Worm (Caenorhabditis elegans) whole organism, midembryonic: ENCODE data around the gene lgc-27.

Experiments
- T22C8.4 ChIP-seq: fragments of 200-800 bp; sonication (Bioruptor generic); IDR thresholded peaks from 2 replicates; pipeline ENCODE4 v1.3.6; 2022; ENCODE audit warnings: missing genetic modification characterization, missing compliant biosample characterization
- cog-1 ChIP-seq: sonication (generic microtip); optimal IDR thresholded peaks from 2 replicates; lab custom pipeline; 2016; ENCODE audit warnings: missing genetic modification characterization, missing compliant biosample characterization
- flt-1 ChIP-seq: fragments of 200-800 bp; sonication (Bioruptor generic); IDR thresholded peaks from 2 replicates; pipeline ENCODE4 v1.3.6; 2022; ENCODE audit warnings: missing genetic modification characterization, missing compliant biosample characterization
- klf-2 ChIP-seq: fragments of 200-800 bp; sonication (Bioruptor generic); conservative IDR thresholded peaks from 2 replicates; pipeline ENCODE4 v1.3.6; 2022; ENCODE audit warnings: missing genetic modification reagents, missing genetic modification characterization, missing compliant biosample characterization
- med-1 ChIP-seq: sonication (generic microtip); optimal IDR thresholded peaks from 2 replicates; lab custom pipeline; 2017; ENCODE audit warnings: missing genetic modification characterization, mild to moderate bottlenecking, missing compliant biosample characterization, antibody characterized with exemption, missing genetic modification reagents; ENCODE audit not compliant: insufficient read depth
- ref-1 ChIP-seq: fragments of 200-800 bp; sonication (Bioruptor generic); conservative IDR thresholded peaks from 2 replicates; pipeline ENCODE4 v1.3.6; 2022; ENCODE audit warnings: missing genetic modification reagents, missing genetic modification characterization, missing compliant biosample characterization
- tab-1 ChIP-seq: fragments of 200-800 bp; sonication (Bioruptor generic); IDR thresholded peaks from 2 replicates; pipeline ENCODE4 v1.3.6; 2022; ENCODE audit warnings: missing genetic modification characterization, missing compliant biosample characterization
- ztf-23 ChIP-seq: fragments of 200-800 bp; sonication (Bioruptor generic); IDR thresholded peaks from 2 replicates; pipeline ENCODE4 v1.3.6; 2022; ENCODE audit warnings: missing genetic modification reagents, missing genetic modification characterization, missing compliant biosample characterization
- ztf-29 ChIP-seq: fragments of 200-800 bp; sonication (Bioruptor generic); IDR thresholded peaks from 2 replicates; pipeline ENCODE4 v1.3.6; 2022; ENCODE audit warnings: missing genetic modification reagents, missing genetic modification characterization, missing compliant biosample characterization

Gene lgc-27

ce11 chrII:4631479-4631878 lies 17.4 kb upstream of the lgc-27 start:
- TF ChIP-seq klf-2 (GFP tag; lab: Robert Waterston, UW) (no peak), flt-1 (GFP tag; lab: Robert Waterston, UW) (no peak), ztf-23 (GFP tag; lab: Robert Waterston, UW) (no peak), cog-1 (no peak), med-1 (GFP tag; lab: Kevin White, UChicago) (no peak), tab-1 (GFP tag; lab: Robert Waterston, UW) (no peak), T22C8.4 (GFP tag; lab: Robert Waterston, UW) (no peak), ref-1 (no peak), ztf-29 (GFP tag; lab: Robert Waterston, UW) (no peak)

- TF ChIP-seq tab-1 (GFP tag; lab: Robert Waterston, UW) (no peak), med-1 (GFP tag; lab: Kevin White, UChicago) (no peak), klf-2 (GFP tag; lab: Robert Waterston, UW) (no peak), T22C8.4 (GFP tag; lab: Robert Waterston, UW) (no peak), ztf-23 (GFP tag; lab: Robert Waterston, UW) (no peak), cog-1 (no peak), flt-1 (GFP tag; lab: Robert Waterston, UW) (no peak), ref-1 (no peak), ztf-29 (GFP tag; lab: Robert Waterston, UW) (no peak)
Observed at ce11 chrII:4638241-4638640, 10.6 kb upstream of the lgc-27 start, which contains the start of gene che-10. Gene che-10, minus strand, starts transcription at chrII:4638341.

ce11 chrII:4638891-4639290 lies 10.0 kb upstream of the lgc-27 start:
- TF ChIP-seq ref-1, result no peak
- no peak for TF ChIP-seq tab-1 (GFP tag; lab: Robert Waterston, UW)
- TF ChIP-seq cog-1, result no peak
- no peak for TF ChIP-seq ztf-29 (GFP tag; lab: Robert Waterston, UW)
- no peak for TF ChIP-seq med-1 (GFP tag; lab: Kevin White, UChicago)
- TF ChIP-seq flt-1 (GFP tag; lab: Robert Waterston, UW), result no peak
- no peak for TF ChIP-seq klf-2 (GFP tag; lab: Robert Waterston, UW)
- TF ChIP-seq T22C8.4 (GFP tag; lab: Robert Waterston, UW), result no peak
- TF ChIP-seq ztf-23 (GFP tag; lab: Robert Waterston, UW), result no peak

ce11 chrII:4640748-4641147 lies 8.1 kb upstream of the lgc-27 start:
- TF ChIP-seq ztf-29 (GFP tag; lab: Robert Waterston, UW), result no peak
- TF ChIP-seq ref-1, result no peak
- TF ChIP-seq tab-1 (GFP tag; lab: Robert Waterston, UW), result no peak
- no peak for TF ChIP-seq klf-2 (GFP tag; lab: Robert Waterston, UW)
- TF ChIP-seq flt-1 (GFP tag; lab: Robert Waterston, UW), result no peak
- TF ChIP-seq med-1 (GFP tag; lab: Kevin White, UChicago), result no peak
- TF ChIP-seq cog-1, result no peak
- no peak for TF ChIP-seq T22C8.4 (GFP tag; lab: Robert Waterston, UW)
- TF ChIP-seq ztf-23 (GFP tag; lab: Robert Waterston, UW), result no peak

ce11 chrII:4650072-4650471 lies 1.2 kb downstream of the lgc-27 start:
- TF ChIP-seq T22C8.4 (GFP tag; lab: Robert Waterston, UW), result no peak
- TF ChIP-seq cog-1, result no peak
- no peak for TF ChIP-seq klf-2 (GFP tag; lab: Robert Waterston, UW)
- no peak for TF ChIP-seq ref-1
- TF ChIP-seq tab-1 (GFP tag; lab: Robert Waterston, UW), result no peak
- no peak for TF ChIP-seq ztf-23 (GFP tag; lab: Robert Waterston, UW)

ce11 chrII:4655834-4656233 lies 6.9 kb downstream of the lgc-27 start, which contains the start of gene fut-6:
Gene fut-6, minus strand, starts transcription at chrII:4655934.
- no peak for TF ChIP-seq tab-1 (GFP tag; lab: Robert Waterston, UW)
- no peak for TF ChIP-seq ref-1
- TF ChIP-seq flt-1 (GFP tag; lab: Robert Waterston, UW), result no peak
- no peak for TF ChIP-seq klf-2 (GFP tag; lab: Robert Waterston, UW)
- no peak for TF ChIP-seq cog-1
- TF ChIP-seq T22C8.4 (GFP tag; lab: Robert Waterston, UW), result no peak
- no peak for TF ChIP-seq med-1 (GFP tag; lab: Kevin White, UChicago)
- TF ChIP-seq ztf-29 (GFP tag; lab: Robert Waterston, UW), result no peak
- no peak for TF ChIP-seq ztf-23 (GFP tag; lab: Robert Waterston, UW)

ce11 chrII:4657370-4657769 lies 8.5 kb downstream of the lgc-27 start:
- TF ChIP-seq T22C8.4 (GFP tag; lab: Robert Waterston, UW), result no peak
- TF ChIP-seq ref-1, result no peak
- TF ChIP-seq ztf-23 (GFP tag; lab: Robert Waterston, UW), result no peak
- TF ChIP-seq tab-1 (GFP tag; lab: Robert Waterston, UW), result no peak
- no peak for TF ChIP-seq cog-1
- TF ChIP-seq klf-2 (GFP tag; lab: Robert Waterston, UW), result no peak
- no peak for TF ChIP-seq flt-1 (GFP tag; lab: Robert Waterston, UW)
- TF ChIP-seq med-1 (GFP tag; lab: Kevin White, UChicago), result no peak
- TF ChIP-seq ztf-29 (GFP tag; lab: Robert Waterston, UW), result no peak

ce11 chrII:4658245-4658644 lies 9.4 kb downstream of the lgc-27 start:
- TF ChIP-seq ztf-23 (GFP tag; lab: Robert Waterston, UW) (no peak), ztf-29 (GFP tag; lab: Robert Waterston, UW) (no peak), klf-2 (GFP tag; lab: Robert Waterston, UW) (no peak), T22C8.4 (GFP tag; lab: Robert Waterston, UW) (no peak), ref-1 (no peak), flt-1 (GFP tag; lab: Robert Waterston, UW) (no peak), cog-1 (no peak), tab-1 (GFP tag; lab: Robert Waterston, UW) (no peak), med-1 (GFP tag; lab: Kevin White, UChicago) (no peak)

ce11 chrII:4661278-4661677 lies 12.4 kb downstream of the lgc-27 start, which contains the start of gene T05A7.13:
Gene T05A7.13, minus strand, starts transcription at chrII:4661378.
- TF ChIP-seq cog-1, result no peak
- no peak for TF ChIP-seq ztf-23 (GFP tag; lab: Robert Waterston, UW)
- no peak for TF ChIP-seq ztf-29 (GFP tag; lab: Robert Waterston, UW)
- TF ChIP-seq klf-2 (GFP tag; lab: Robert Waterston, UW), result no peak
- TF ChIP-seq ref-1, result no peak
